Worm (Caenorhabditis elegans) whole organism, midembryonic: ENCODE data around the gene kin-5.

Experiments
- T22C8.4 ChIP-seq: fragments of 200-800 bp; sonication (Bioruptor generic); IDR thresholded peaks from 2 replicates; pipeline ENCODE4 v1.3.6; 2022; ENCODE audit warnings: missing genetic modification characterization, missing compliant biosample characterization
- cog-1 ChIP-seq: sonication (generic microtip); optimal IDR thresholded peaks from 2 replicates; lab custom pipeline; 2016; ENCODE audit warnings: missing genetic modification characterization, missing compliant biosample characterization
- flt-1 ChIP-seq: fragments of 200-800 bp; sonication (Bioruptor generic); IDR thresholded peaks from 2 replicates; pipeline ENCODE4 v1.3.6; 2022; ENCODE audit warnings: missing genetic modification characterization, missing compliant biosample characterization
- klf-2 ChIP-seq: fragments of 200-800 bp; sonication (Bioruptor generic); conservative IDR thresholded peaks from 2 replicates; pipeline ENCODE4 v1.3.6; 2022; ENCODE audit warnings: missing genetic modification reagents, missing genetic modification characterization, missing compliant biosample characterization
- ref-1 ChIP-seq: fragments of 200-800 bp; sonication (Bioruptor generic); conservative IDR thresholded peaks from 2 replicates; pipeline ENCODE4 v1.3.6; 2022; ENCODE audit warnings: missing genetic modification reagents, missing genetic modification characterization, missing compliant biosample characterization

DNA sequence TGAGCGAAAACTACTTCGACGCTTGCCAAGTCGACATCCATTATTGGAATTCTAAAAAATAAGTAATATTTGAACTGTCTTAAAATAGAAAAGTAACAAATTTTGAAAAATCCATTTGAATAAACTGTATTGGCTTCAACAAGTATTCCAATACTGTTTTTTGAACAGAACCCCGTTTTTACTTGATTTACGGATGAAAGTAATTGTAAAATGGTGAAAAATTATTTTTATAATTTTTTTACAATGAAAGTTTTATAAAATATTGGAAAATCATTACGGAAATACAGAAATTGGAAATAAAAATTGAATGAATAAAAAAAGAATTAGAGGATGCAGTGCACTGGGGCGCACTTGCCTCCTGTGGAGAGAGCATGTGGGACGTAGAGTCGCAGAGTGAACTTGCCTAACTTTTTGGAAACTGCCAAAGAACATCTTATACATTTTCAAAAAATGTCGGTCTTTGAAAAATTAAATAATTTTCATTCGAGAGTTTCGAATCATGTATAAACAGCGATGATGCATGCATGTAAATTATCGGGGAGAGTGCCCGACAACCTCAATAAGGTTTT, 13.3 kb upstream of the kin-5 start, which contains the start of gene rrp-1:
- TF ChIP-seq flt-1 (GFP tag; lab: Robert Waterston, UW) (no peak), T22C8.4 (GFP tag; lab: Robert Waterston, UW) (no peak), cog-1 (tag; lab: Kevin White, UChicago) (no peak), ref-1 (GFP tag; lab: Robert Waterston, UW) (no peak), klf-2 (GFP tag; lab: Robert Waterston, UW) (no peak)
